Fruit fly (Drosophila melanogaster): Measurements from ENCODE around the gene fzr.

fzr gene

dm6 chrX:4699775-4700174 is 20.4 kb upstream of the fzr start (continued):
- no peak for TF ChIP-seq CG15601 (tag; optimal IDR thresholded peaks at IDR 0.05)
- TF ChIP-seq eve (GFP tag; optimal IDR thresholded peaks at IDR 0.05): peak in 1 of 2 experiments; percentile 39
- peak; percentile 49; the same call in 2 of the 3 replicates for TF ChIP-seq dysf (GFP tag; IDR thresholded peaks at IDR 0.05)
- TF ChIP-seq Hsf (GFP tag; optimal IDR thresholded peaks at IDR 0.05): peak; percentile 18
- no peak for TF ChIP-seq Adf1 (GFP tag; IDR thresholded peaks at IDR 0.05)
- peak; percentile 14 for TF ChIP-seq CG4820 (GFP tag; optimal IDR thresholded peaks at IDR 0.05)
- no peak for TF ChIP-seq Mad (GFP tag; optimal IDR thresholded peaks at IDR 0.05)
- peak; percentile 32; the same call in 2 of the 3 replicates for TF ChIP-seq row (GFP tag; IDR thresholded peaks at IDR 0.05)
- peak; percentile 26; the same call in 2 of the 3 replicates for TF ChIP-seq B-H1 (GFP tag; IDR thresholded peaks at IDR 0.05)
- peak; percentile 26 for TF ChIP-seq sqz (GFP tag; optimal IDR thresholded peaks at IDR 0.05)
- no peak for TF ChIP-seq Hr78 (GFP tag; optimal IDR thresholded peaks at IDR 0.05)
- peak; percentile 64; the same call in 1 of the 2 replicates for TF ChIP-seq Atf6 (GFP tag; IDR thresholded peaks at IDR 0.05)
- no peak for TF ChIP-seq CG14050 (GFP tag; IDR thresholded peaks at IDR 0.05)
- TF ChIP-seq Sin3A (optimal IDR thresholded peaks at IDR 0.05): no peak
- TF ChIP-seq sisA (GFP tag; IDR thresholded peaks at IDR 0.05): peak; percentile 17; the same call in 1 of the 2 replicates
- peak; percentile 33 for TF ChIP-seq lilli (GFP tag; optimal IDR thresholded peaks at IDR 0.05)
- TF ChIP-seq gem (tag; optimal IDR thresholded peaks at IDR 0.05): peak; percentile 41
- TF ChIP-seq CG14710 (tag; optimal IDR thresholded peaks at IDR 0.05): no peak
- no peak for TF ChIP-seq da (GFP tag; optimal IDR thresholded peaks at IDR 0.05)
- TF ChIP-seq CG4404 (GFP tag; IDR thresholded peaks at IDR 0.05): 0 out of 2 replicates have a peak, but pooled peaks have one; percentile 13
- peak; percentile 35 for TF ChIP-seq CG2678 (tag; optimal IDR thresholded peaks at IDR 0.05)
- TF ChIP-seq CG11504 (tag; optimal IDR thresholded peaks at IDR 0.05): peak; percentile 43
- TF ChIP-seq CG34376 (GFP tag; optimal IDR thresholded peaks at IDR 0.05): no peak
- TF ChIP-seq Taf1 (GFP tag; IDR thresholded peaks at IDR 0.05): no peak
- no peak for TF ChIP-seq CG14667 (GFP tag; IDR thresholded peaks at IDR 0.05)
- TF ChIP-seq CG2120 (GFP tag; optimal IDR thresholded peaks at IDR 0.05): peak; percentile 32
- peak; percentile 53 for TF ChIP-seq CG7839 (tag; optimal IDR thresholded peaks at IDR 0.05)
- no peak for TF ChIP-seq unpg (GFP tag; optimal IDR thresholded peaks at IDR 0.05)
- TF ChIP-seq CG31441 (GFP tag; IDR thresholded peaks at IDR 0.05): peak; percentile 30; the same call in 1 of the 2 replicates
- 0 out of 2 replicates have a peak, but pooled peaks have one; percentile 33 for TF ChIP-seq esg (GFP tag; conservative IDR thresholded peaks at IDR 0.05)
- TF ChIP-seq Abd-B (GFP tag; optimal IDR thresholded peaks at IDR 0.05): no peak
- TF ChIP-seq exex (tag; optimal IDR thresholded peaks at IDR 0.05): no peak
- TF ChIP-seq slbo (GFP tag; IDR thresholded peaks at IDR 0.05): peak; percentile 29
- TF ChIP-seq Hr51 (GFP tag; optimal IDR thresholded peaks at IDR 0.05): peak in 1 of 2 experiments; percentile 24
- TF ChIP-seq cwo (GFP tag; optimal IDR thresholded peaks at IDR 0.05): no peak
- peak; percentile 7 for TF ChIP-seq CG12659 (GFP tag; optimal IDR thresholded peaks at IDR 0.05)
- peak; percentile 11 for TF ChIP-seq lab (GFP tag; optimal IDR thresholded peaks at IDR 0.05)
- no peak for TF ChIP-seq fd3F (GFP tag; optimal IDR thresholded peaks at IDR 0.05)
- TF ChIP-seq chinmo (GFP tag; IDR thresholded peaks at IDR 0.05; ENCODE audit: partially characterized antibody): no peak
- TF ChIP-seq MBD-R2 (GFP tag; IDR thresholded peaks at IDR 0.05): no peak
- TF ChIP-seq dpn (GFP tag; optimal IDR thresholded peaks at IDR 0.05): peak in 1 of 2 experiments; percentile 5
- no peak for TF ChIP-seq CG18011 (GFP tag; optimal IDR thresholded peaks at IDR 0.05)
- TF ChIP-seq slou (GFP tag; optimal IDR thresholded peaks at IDR 0.05): peak; percentile 7
- no peak for TF ChIP-seq CG13123 (GFP tag; optimal IDR thresholded peaks at IDR 0.05)
- TF ChIP-seq CG30403 (GFP tag; optimal IDR thresholded peaks at IDR 0.05): peak; percentile 37
- no peak for TF ChIP-seq CG2116 (GFP tag; optimal IDR thresholded peaks at IDR 0.05)
- TF ChIP-seq ham (GFP tag; IDR thresholded peaks at IDR 0.05): no peak
- no peak for TF ChIP-seq kni (GFP tag; optimal IDR thresholded peaks at IDR 0.05)
- TF ChIP-seq CG32532 (GFP tag; IDR thresholded peaks at IDR 0.05): no peak
- no peak for TF ChIP-seq Sry-δ (GFP tag; optimal IDR thresholded peaks at IDR 0.05)
- no peak for TF ChIP-seq pho (GFP tag; optimal IDR thresholded peaks at IDR 0.05)
